Worm (Caenorhabditis elegans) whole organism, L4 larva: Measurements from ENCODE around the gene F35C11.7.

Experiments
- Y48G9A.11 ChIP-seq: fragments of 200-800 bp; sonication (Bioruptor generic); IDR thresholded peaks from 2 replicates; pipeline ENCODE4 v1.3.6; 2022; ENCODE audit warnings: missing genetic modification reagents, missing genetic modification characterization, missing compliant biosample characterization
- ZK337.2 ChIP-seq: fragments of 200-800 bp; sonication (Bioruptor generic); IDR thresholded peaks from 2 replicates; pipeline ENCODE4 v1.3.6; 2022; ENCODE audit warnings: missing genetic modification reagents, missing genetic modification characterization, missing compliant biosample characterization
- ceh-32 ChIP-seq: sonication (generic microtip); optimal IDR thresholded peaks from 2 replicates; lab custom pipeline; 2016; ENCODE audit warnings: mild to moderate bottlenecking, missing genetic modification characterization, missing compliant biosample characterization; ENCODE audit not compliant: poor library complexity
- dmd-9 ChIP-seq: fragments of 200-800 bp; sonication (Bioruptor generic); IDR thresholded peaks from 2 replicates; pipeline ENCODE4 v1.3.6; 2022; ENCODE audit warnings: missing genetic modification reagents, missing genetic modification characterization, missing compliant biosample characterization
- dve-1 ChIP-seq: sonication (generic microtip); optimal IDR thresholded peaks from 2 replicates; lab custom pipeline; 2017; ENCODE audit warnings: antibody characterized with exemption, mild to moderate bottlenecking, missing genetic modification characterization, missing compliant biosample characterization; ENCODE audit not compliant: insufficient read depth
- hlh-30 ChIP-seq: sonication (generic microtip); optimal IDR thresholded peaks from 2 replicates; lab custom pipeline; 2017; ENCODE audit warnings: antibody characterized with exemption, mild to moderate bottlenecking, missing genetic modification characterization, missing compliant biosample characterization; ENCODE audit not compliant: insufficient read depth
- lin-38 ChIP-seq: fragments of 200-800 bp; sonication (Bioruptor generic); IDR thresholded peaks from 2 replicates; pipeline ENCODE4 v1.3.6; 2022; ENCODE audit warnings: missing genetic modification reagents, missing genetic modification characterization, missing compliant biosample characterization
- lin-39 ChIP-seq: fragments of 150-350 bp; optimal IDR thresholded peaks from 2 replicates; lab custom pipeline; 2014; ENCODE audit warnings: missing biosample characterization, missing genetic modification reagents, missing genetic modification characterization
- lir-3 ChIP-seq: sonication (generic microtip); optimal IDR thresholded peaks from 2 replicates; lab custom pipeline; 2016; ENCODE audit warnings: mild to moderate bottlenecking, missing genetic modification characterization, missing compliant biosample characterization
- nhr-237 ChIP-seq: sonication (generic microtip); optimal IDR thresholded peaks from 2 replicates; lab custom pipeline; 2017; ENCODE audit warnings: missing biosample characterization, missing genetic modification characterization
- nhr-25 ChIP-seq: sonication (generic microtip); optimal IDR thresholded peaks from 2 replicates; lab custom pipeline; 2017; ENCODE audit warnings: missing genetic modification characterization, mild to moderate bottlenecking, missing compliant biosample characterization, antibody characterized with exemption, moderate library complexity, borderline replicate concordance; ENCODE audit not compliant: insufficient read depth
- nhr-6 ChIP-seq: fragments of 150-350 bp; optimal IDR thresholded peaks from 2 replicates; lab custom pipeline; 2014; ENCODE audit warnings: missing biosample characterization, missing genetic modification characterization
- pqm-1 ChIP-seq: sonication (generic microtip); optimal IDR thresholded peaks from 2 replicates; lab custom pipeline; 2017; ENCODE audit warnings: missing biosample characterization, missing genetic modification characterization

ce11 chrII:8232489-8232888 lies 23.6 kb upstream of the F35C11.7 start, which contains the start of gene M110.7:
- TF ChIP-seq ceh-32 (tag; lab: Kevin White, UChicago) (no peak), Y48G9A.11 (GFP tag; lab: Robert Waterston, UW) (no peak), lin-39 (tag; lab: Kevin White, UChicago) (no peak), pqm-1 (tag; lab: Kevin White, UChicago) (no peak), dmd-9 (GFP tag; lab: Robert Waterston, UW) (no peak), nhr-25 (tag; lab: Kevin White, UChicago) (no peak), nhr-237 (tag; lab: Kevin White, UChicago) (no peak), nhr-6 (no peak), hlh-30 (tag; lab: Kevin White, UChicago) (no peak), lir-3 (tag; lab: Kevin White, UChicago) (no peak), lin-38 (no peak), ZK337.2 (no peak), dve-1 (tag; lab: Kevin White, UChicago) (no peak)
